Worm (Caenorhabditis elegans): Measurements from ENCODE around the gene F49C5.3.

- no peak for TF ChIP-seq T22C8.4 (GFP tag; IDR thresholded peaks at IDR 0.05)
- no peak for TF ChIP-seq med-1 (GFP tag; optimal IDR thresholded peaks at IDR 0.05; ENCODE audit: insufficient read depth)
- no peak for TF ChIP-seq tab-1 (GFP tag; IDR thresholded peaks at IDR 0.05)
Observed at ce11 chrII:12550940-12551339, 14.6 kb downstream of the F49C5.3 start.
